Worm (Caenorhabditis elegans): ENCODE data around the gene ugt-20.

Gene ugt-20

DNA sequence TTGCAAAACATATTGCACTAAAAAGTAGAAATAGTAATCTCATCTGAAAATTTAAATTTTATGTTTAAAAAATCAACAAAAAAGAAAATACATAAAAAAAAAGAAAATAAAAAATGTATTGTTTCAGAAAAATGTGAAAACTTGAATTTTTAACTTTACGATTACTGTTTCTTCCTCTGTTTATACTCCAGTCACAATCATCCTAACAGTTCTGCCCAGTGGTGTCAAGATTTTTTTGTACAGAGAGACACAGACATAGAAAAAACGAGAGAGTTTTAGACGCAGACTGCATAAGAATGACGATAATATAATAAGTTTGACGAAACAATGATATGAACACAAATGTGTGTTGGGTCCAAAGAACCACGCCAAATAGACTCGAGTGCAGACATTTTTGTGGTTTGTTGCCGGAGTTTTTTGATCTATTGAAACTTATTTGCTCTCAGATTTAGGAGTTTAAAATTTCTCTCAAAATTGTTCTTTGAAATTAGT, at the start of gene ugt-20:
TSS of gene ugt-20 (minus strand) at position 51 of the 492 bp plus-strand sequence.
- TF ChIP-seq unc-62 (GFP tag; optimal IDR thresholded peaks at IDR 0.05), result no peak

DNA sequence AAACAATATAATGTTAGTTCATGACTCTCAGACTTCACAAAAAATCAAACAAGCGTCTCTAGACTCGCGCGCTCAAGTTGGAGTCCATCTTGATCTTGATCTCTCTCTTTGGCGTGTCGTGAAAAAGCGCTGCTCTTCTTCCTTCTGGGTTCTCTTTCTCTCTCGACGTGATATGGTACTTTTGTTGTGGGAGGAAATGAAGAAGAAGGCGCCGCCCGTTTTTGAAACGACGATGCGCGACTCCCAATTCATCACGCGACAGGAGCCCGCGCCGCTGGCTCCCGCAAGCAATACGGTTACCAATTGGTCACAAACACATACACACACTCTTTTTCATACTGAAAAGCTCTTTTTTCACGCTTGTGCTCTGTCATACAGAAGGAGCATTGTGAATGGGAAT, 47.0 kb upstream of the ugt-20 start:
- no peak for TF ChIP-seq unc-62 (GFP tag; optimal IDR thresholded peaks at IDR 0.05)

DNA sequence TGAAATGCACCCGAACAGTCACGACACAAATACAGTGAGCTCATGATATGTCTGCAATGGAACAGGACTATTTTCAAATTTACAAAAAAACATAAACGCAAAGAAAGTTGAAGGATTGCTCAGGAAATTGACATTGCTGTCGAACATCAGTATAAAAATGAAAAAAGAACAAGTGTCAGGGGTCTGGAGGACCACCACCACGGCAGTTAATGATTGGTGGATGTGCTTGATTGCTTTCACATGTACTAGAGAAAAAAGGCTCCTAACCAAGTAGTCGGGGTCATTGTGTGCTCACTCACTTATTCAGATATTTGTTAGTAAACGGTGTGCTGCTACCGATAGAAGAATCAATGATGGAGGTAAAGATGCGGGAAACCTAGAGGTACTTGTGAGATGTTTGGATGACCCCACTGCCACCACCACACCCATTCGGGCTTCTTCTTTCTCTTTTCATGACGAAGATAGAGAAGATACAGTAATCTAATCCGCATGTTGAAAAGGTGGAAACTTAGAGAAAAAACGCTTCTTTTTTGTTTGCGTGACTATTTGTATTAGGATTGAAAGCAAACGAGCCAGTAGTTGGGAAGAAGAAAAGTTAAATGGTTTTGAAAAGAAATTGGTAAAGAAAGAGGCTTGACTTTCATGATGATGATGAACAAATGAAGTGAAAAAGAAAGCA, 44.0 kb upstream of the ugt-20 start, which contains the start of gene M03D4.4:
TSS of gene M03D4.4 (minus strand) at position 51 of the 679 bp plus-strand sequence.
- TF ChIP-seq unc-62 (GFP tag; optimal IDR thresholded peaks at IDR 0.05), result no peak

DNA sequence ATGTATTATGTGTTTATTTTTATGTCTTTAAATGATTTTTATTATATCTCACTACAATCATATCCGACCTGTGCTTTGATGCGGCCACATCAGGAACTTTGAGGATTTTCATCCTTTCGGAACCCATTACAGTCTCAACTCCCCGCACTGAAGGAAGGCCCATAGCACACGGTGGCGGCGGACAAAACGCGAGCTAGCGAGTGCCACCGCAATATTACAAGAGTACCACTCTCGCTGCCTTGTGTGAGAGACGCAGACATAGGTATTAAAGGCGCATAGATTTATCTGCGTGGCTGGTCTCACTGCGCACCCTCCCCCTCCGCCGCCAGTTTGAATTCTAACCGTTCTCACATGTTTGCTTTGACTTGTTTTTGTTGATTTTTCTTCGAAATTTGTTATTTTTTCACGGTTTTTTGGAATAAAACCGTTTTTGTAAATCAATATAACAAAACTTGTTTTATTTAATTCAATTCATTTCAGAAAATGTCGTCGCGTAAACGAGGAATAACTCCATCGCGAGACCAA, 34.4 kb upstream of the ugt-20 start, which contains the start of gene zen-4:
TSS of gene zen-4 (plus strand) at position 475 of the 525 bp plus-strand sequence.
- TF ChIP-seq unc-62 (GFP tag; optimal IDR thresholded peaks at IDR 0.05), result no peak

DNA sequence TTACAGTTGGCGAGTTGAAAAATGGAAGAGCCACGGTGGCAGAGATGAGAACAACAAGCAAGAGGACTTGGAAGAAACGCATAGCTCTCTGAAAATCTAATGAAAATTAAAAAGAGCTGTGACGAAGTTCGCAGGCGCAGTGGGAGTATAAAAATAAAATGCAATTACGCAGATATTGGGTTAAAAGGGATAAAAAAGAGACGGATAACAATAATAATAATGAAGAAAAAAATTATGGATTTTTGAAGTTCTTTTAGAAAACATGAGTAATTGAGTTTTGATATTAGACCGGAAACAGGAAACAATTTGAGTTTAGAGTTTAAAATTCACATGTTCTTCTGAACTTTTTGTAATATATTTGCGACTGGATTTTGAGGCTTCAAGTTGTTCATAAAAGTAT, 28.9 kb upstream of the ugt-20 start, which contains the start of gene M03D4.3:
TSS of gene M03D4.3 (minus strand) at position 101 of the 400 bp plus-strand sequence.
- no peak for TF ChIP-seq unc-62 (GFP tag; optimal IDR thresholded peaks at IDR 0.05)

DNA sequence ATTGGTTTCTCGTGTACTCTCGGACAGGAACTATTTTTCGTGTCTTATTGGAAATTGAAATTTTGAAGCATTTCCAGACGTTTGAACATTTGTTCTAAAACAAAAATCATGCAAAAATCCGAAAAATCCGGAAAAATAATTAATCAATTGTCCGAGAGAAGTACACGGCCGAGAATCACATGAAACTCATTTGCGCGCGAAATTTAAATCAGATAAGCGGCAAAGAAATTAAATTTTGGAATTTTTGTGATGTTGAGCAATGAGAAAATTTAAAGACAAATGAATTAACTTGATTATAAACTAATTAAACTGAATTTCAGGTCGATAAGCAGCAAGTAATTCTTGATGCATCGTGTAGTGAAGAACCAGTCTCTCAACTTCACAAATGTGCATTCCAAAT, 25.3 kb upstream of the ugt-20 start:
- no peak for TF ChIP-seq unc-62 (GFP tag; optimal IDR thresholded peaks at IDR 0.05)

DNA sequence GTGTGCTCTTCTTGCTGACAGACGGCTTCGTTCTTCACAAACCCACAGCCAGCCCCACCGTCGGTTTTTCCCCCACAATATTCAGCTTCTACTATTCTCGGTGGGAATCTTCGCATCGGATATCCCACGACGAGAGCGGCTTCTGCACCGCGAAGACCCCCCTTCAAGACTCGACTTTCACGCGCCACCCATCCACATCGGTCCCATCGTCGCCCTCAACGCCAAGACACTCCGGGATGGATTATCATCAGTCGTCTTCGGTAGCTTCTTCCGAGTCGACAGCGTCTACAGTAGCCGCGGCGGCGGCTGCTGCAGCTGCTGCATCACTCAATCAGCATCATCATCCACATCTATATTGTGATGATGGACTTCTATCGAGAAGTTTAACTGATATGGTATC, 21.0 kb upstream of the ugt-20 start:
- TF ChIP-seq unc-62 (GFP tag; optimal IDR thresholded peaks at IDR 0.05), result no peak

DNA sequence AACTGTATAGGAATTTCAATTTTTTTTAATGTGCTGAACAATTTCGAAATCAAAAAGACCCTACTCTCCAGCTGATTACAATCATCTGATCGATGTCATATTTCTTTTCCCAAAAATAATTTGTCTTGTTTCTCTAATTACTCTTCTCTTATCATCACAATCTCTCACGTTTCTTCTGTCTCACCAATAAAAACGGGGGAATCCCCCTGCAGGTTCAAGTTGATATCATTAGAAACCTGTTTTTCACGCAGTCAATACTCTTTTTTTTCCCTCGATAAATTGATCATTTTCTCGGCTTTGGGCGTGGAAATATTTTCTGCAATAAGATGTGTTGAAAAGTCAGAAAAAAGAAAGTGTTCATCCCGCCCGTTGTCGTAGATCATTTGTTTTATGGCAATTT, 16.4 kb upstream of the ugt-20 start:
- TF ChIP-seq unc-62 (GFP tag; optimal IDR thresholded peaks at IDR 0.05), result no peak

DNA sequence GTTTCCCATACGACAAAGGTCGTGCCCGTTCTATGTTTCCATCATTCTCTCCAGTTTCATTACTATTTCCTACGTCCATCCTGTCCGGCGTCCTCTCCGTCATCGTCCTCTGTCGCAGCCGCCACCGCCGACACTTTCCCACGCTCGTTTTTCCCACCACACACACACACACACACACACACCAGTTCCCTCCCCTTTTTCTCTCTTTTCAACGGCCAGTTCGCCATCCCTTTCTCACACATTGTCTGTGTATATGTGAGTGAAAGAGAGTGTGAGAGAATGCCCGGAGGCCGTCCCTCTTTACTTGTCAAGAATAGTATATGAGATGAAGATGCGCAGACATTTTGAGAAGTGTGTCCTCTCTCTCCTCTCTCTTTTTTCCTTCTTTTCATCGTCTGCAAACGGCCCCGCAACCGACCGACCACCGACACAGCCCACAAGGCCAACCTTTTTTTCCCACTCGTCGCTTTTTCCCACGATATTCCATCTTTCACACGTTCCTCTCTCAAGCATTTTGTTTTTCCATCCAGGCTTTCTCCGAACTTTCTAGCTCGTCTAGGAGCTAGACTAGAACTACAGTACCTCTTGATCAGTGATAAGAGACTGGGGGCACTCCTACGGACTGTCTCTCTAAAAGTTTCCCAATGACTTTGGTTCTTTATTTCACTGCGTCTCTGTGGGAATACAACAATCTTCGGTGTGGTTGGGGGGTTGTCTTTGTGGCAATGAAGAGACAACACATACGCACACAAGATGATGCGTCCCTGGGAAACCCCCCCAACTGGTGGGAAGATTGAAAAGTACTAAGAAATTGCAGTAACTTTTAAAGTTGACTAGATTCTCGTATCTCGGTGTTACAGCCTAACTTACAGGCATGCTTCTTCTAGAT, 13.9 kb upstream of the ugt-20 start:
- TF ChIP-seq unc-62 (GFP tag; optimal IDR thresholded peaks at IDR 0.05), result no peak

DNA sequence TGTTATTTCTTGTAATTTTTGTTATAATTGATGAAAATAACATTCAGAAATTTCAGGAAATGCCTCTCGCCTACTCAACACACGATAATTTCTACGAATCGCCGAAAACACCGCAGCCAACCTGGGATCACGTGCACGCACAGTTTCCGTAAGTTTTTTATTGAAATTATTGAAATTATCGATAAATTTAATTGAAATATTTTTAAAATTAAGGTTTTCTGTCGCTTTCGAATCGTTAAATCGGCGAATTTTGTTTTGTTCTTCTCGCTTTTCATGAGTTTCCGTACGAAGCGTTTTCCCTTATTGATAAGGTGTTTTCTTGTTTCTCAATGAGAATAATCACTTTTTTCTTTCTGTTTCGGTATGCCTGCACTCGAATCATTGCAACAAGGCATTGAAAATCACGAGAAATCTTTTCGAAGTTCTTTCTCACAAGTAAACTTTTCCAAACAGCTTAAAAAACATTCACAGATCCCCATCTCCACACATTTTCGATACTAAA, 12.0 kb upstream of the ugt-20 start, which contains the start of gene lag-1:
TSS of gene lag-1 (plus strand) at position 51 of the 502 bp plus-strand sequence.
- TF ChIP-seq unc-62 (GFP tag; optimal IDR thresholded peaks at IDR 0.05), result no peak

DNA sequence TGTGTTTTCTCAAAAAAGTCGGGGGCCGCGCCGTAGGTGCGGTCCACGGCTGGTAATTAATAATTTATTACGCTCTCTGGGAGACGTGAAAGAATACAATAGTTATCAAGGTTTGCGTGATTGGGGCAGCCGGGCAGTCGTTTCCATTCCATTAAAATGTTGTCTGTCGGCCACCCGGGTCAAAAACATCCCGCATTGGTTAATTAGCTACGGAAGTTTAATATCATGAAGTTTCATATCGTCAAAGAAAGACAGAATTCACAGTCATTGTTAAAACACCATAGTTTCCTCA, 10.9 kb upstream of the ugt-20 start:
- no peak for TF ChIP-seq unc-62 (GFP tag; optimal IDR thresholded peaks at IDR 0.05)

DNA sequence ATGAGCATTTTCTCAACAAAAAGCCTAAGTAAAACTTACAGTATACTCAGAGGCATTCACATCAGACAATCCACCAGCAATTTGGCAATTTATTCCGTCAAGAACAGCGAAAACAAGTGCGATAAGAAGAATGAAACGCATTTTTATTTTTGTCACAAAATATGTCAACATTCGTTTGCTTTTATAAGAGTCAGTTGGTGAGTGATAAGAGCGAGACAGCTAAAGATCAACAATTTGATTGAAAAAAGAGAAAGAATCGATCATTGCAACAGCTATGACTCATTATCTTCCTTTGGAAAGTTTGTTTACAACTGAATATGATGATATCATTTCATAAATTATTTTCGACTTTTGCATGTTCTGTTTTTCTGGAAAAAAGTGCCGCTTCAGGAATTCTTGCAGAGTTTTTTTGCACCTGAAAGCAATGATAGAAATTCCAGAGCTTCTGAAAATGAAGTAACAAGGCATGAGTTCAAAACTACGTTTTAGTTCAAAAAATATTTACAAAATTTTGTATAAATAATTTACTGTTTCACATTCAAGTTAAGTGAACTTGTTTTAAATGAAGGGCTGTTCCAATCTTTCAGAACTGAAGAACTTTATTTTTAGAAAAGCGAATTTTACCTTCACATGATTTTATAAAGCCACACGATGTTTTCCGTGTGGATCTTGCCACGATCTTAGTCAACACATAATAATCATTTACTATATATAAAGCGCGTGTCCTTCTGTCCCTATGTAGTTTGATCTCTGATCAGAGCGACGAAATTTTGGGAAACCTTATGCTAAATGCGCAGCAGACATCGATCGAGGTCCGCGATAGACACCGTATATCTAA, 10.3 kb upstream of the ugt-20 start, which contains the start of gene cpi-1:
TSS of gene cpi-1 (minus strand) at position 204 of the 838 bp plus-strand sequence.
- no peak for TF ChIP-seq unc-62 (GFP tag; optimal IDR thresholded peaks at IDR 0.05)

DNA sequence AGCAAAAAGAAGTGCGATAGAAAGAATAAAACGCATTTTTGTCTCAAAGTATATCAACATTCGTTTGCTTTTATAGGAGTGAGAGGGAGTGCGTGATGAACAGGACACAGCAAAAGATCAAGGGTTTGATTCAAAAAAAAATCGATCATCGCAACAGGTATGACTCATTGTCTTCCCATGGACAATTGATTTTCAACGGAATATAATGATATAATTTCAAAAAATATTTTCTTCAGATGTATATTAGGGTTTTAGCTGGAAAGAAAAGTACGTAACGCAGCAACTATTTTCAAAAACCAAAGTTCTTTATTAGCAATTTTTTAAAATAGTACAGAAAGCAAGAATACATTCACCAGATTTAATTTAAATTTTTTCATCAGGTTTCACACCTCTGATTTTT, 8.9 kb upstream of the ugt-20 start, which contains the start of gene K08B4.7:
TSS of gene K08B4.7 (minus strand) at position 101 of the 400 bp plus-strand sequence.
- TF ChIP-seq unc-62 (GFP tag; optimal IDR thresholded peaks at IDR 0.05), result no peak

DNA sequence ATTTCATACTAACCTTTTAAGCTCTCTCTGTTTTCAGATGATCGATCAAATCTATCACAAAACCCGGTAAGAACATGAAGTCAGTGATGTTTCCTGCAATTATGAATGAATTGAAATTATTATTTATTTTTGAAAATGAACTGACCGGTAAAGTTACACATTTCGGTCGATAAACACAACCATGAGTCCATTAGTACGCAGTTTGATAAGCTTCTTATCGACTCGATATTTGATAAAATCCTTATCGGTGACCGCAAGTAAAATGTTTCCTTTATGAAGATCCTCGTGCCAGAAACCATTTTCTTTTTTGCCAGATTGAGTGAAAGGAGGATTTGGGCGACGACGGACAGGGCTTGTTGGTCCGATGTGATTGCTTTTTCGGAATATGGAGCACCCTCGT, 3.1 kb upstream of the ugt-20 start:
- TF ChIP-seq unc-62 (GFP tag; optimal IDR thresholded peaks at IDR 0.05), result no peak

DNA sequence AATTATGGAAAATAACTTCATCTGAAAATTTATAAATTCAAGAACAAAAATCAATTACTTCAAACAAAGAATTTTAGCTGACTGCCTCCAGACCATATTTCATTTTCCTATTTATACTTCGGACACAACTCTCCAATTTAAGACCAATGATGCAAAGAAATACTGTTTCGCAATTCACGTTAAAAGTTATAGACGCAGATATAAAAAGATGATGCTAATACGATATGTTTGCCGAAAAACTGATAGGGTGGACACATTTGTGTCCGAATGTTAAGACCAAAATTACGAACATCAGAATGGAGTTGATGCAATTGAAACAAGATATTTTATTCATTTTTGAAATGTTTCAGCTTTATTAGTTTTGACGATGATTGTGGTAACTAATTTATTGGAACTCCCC, 3.5 kb downstream of the ugt-20 start, which contains the start of gene ugt-19:
TSS of gene ugt-19 (minus strand) at position 28 of the 400 bp plus-strand sequence.
- no peak for TF ChIP-seq unc-62 (GFP tag; optimal IDR thresholded peaks at IDR 0.05)
